Worm (Caenorhabditis elegans) whole organism, early embryonic: Measurements from ENCODE around the gene C24G6.8.

Experiments used
- B0310.2 ChIP-seq: sonication (generic microtip); optimal IDR thresholded peaks from 2 replicates; lab custom pipeline; 2016; ENCODE audit warnings: mild to moderate bottlenecking, missing genetic modification characterization, missing compliant biosample characterization
- F13C5.2 ChIP-seq: sonication (generic microtip); optimal IDR thresholded peaks from 2 replicates; lab custom pipeline; 2017; ENCODE audit warnings: mild to moderate bottlenecking, missing genetic modification characterization, inconsistent platforms, missing compliant biosample characterization
- aly-1 ChIP-seq: sonication (generic microtip); optimal IDR thresholded peaks from 2 replicates; lab custom pipeline; 2016; ENCODE audit warnings: missing genetic modification characterization, missing compliant biosample characterization
- ama-1 ChIP-seq: fragments of 150-350 bp; optimal IDR thresholded peaks from 2 replicates; lab custom pipeline; 2014
- ceh-13 ChIP-seq: fragments of 200-800 bp; sonication (Bioruptor generic); optimal IDR thresholded peaks from 2 replicates; lab custom pipeline; 2018; ENCODE audit warnings: mild to moderate bottlenecking, missing genetic modification characterization, missing compliant biosample characterization
- ceh-36 ChIP-seq: sonication (generic microtip); optimal IDR thresholded peaks from 2 replicates; lab custom pipeline; 2016; ENCODE audit warnings: missing genetic modification characterization, inconsistent platforms, missing compliant biosample characterization
- ets-7 ChIP-seq: sonication (generic microtip); optimal IDR thresholded peaks from 2 replicates; lab custom pipeline; 2016; ENCODE audit warnings: missing genotype, missing genetic modification characterization, missing compliant biosample characterization
- flt-1 ChIP-seq: fragments of 200-800 bp; sonication (Bioruptor generic); IDR thresholded peaks from 2 replicates; pipeline ENCODE4 v1.3.6; 2022; ENCODE audit warnings: missing genetic modification characterization, missing compliant biosample characterization
- hmbx-1 ChIP-seq: sonication (generic microtip); optimal IDR thresholded peaks from 2 replicates; lab custom pipeline; 2016; ENCODE audit warnings: mild to moderate bottlenecking, missing genetic modification characterization, missing compliant biosample characterization
- hmg-4 ChIP-seq: fragments of 200-800 bp; sonication (Bioruptor generic); optimal IDR thresholded peaks from 2 replicates; lab custom pipeline; 2018; ENCODE audit warnings: mild to moderate bottlenecking, missing genetic modification characterization, missing compliant biosample characterization
- hnd-1 ChIP-seq: sonication (generic microtip); optimal IDR thresholded peaks from 2 replicates; lab custom pipeline; 2016; ENCODE audit warnings: missing genetic modification characterization, missing compliant biosample characterization
- pes-1 ChIP-seq: fragments of 200-800 bp; sonication (Bioruptor generic); IDR thresholded peaks from 2 replicates; pipeline ENCODE4 v1.3.6; 2022; ENCODE audit warnings: missing genetic modification reagents, missing genetic modification characterization, missing compliant biosample characterization
- scrt-1 ChIP-seq: fragments of 200-800 bp; sonication (Bioruptor generic); IDR thresholded peaks from 2 replicates; pipeline ENCODE4 v1.3.6; 2022; ENCODE audit warnings: missing genetic modification characterization, missing compliant biosample characterization
- sea-1 ChIP-seq: fragments of 200-800 bp; sonication (Bioruptor generic); conservative IDR thresholded peaks from 2 replicates; pipeline ENCODE4 v1.3.6; 2022; ENCODE audit warnings: missing genetic modification characterization, missing compliant biosample characterization
- tbx-11 ChIP-seq: fragments of 200-800 bp; sonication (Bioruptor generic); IDR thresholded peaks from 2 replicates; pipeline ENCODE4 v1.3.6; 2022; ENCODE audit warnings: missing genetic modification characterization, missing compliant biosample characterization
- tbx-37 ChIP-seq: fragments of 200-800 bp; sonication (Bioruptor generic); conservative IDR thresholded peaks from 2 replicates; pipeline ENCODE4 v1.3.6; 2022; ENCODE audit warnings: missing genetic modification reagents, missing genetic modification characterization, missing compliant biosample characterization
- tra-4 ChIP-seq: sonication (generic microtip); optimal IDR thresholded peaks from 2 replicates; lab custom pipeline; 2017; ENCODE audit warnings: missing genetic modification characterization, missing compliant biosample characterization

Gene C24G6.8

DNA sequence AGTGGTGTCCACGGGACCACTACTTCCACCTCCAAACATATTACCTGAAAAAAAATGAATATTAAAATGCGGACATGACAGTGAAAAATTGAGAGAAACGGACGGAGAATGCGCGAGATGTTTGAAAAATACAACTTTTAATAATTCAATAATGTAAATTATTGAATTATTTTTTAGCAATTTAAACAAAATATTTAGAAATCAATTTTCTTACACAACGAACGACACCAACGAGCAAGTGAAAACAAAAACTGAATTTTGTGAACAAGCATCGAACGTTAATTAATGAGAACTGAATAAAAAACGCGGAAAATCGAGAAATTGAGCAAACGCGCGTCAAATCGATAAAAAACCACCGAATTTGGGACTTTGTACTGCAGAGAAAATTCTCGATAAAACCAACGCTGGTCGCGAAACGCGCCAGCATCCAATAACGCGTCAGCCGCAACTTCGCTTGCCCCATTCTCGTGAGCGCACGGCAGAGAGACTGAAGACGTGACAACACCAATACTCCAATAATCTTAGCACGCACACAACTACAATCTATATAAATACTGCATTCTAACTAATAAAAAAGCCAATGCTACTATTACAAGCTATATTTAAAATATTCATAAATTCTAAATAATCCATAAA lies 30.7 kb downstream of the C24G6.8 start, which contains the start of the genes dnj-19 and nhr-47:
dnj-19 (minus strand) TSS at position 51 of the 636 bp plus-strand sequence.
nhr-47 (plus strand) TSS at position 447 of the 636 bp plus-strand sequence.
- TF ChIP-seq tra-4 (tag; lab: Kevin White, UChicago) (peak; percentile 9), ama-1 (lab: Kevin White, UChicago) (no peak), ceh-36 (peak; percentile 15), scrt-1 (0 out of 2 replicates have a peak, but pooled peaks have one; percentile 34), F13C5.2 (tag; lab: Kevin White, UChicago) (peak; percentile 78), ets-7 (tag; lab: Kevin White, UChicago) (no peak), hnd-1 (tag; lab: Kevin White, UChicago) (no peak), sea-1 (0 out of 2 replicates have a peak, but pooled peaks have one; percentile 9), tbx-11 (GFP tag; lab: Robert Waterston, UW) (peak; percentile 47; the same call in 1 of the 2 replicates), flt-1 (GFP tag; lab: Robert Waterston, UW) (peak; percentile 49; the same call in 1 of the 2 replicates), pes-1 (GFP tag; lab: Robert Waterston, UW) (peak; percentile 67), hmg-4 (GFP tag; lab: Kevin White, UChicago) (peak; percentile 67), hmbx-1 (no peak), tbx-37 (GFP tag; lab: Robert Waterston, UW) (peak; percentile 66; the same call in 1 of the 2 replicates), B0310.2 (tag; lab: Kevin White, UChicago) (no peak)

- no peak for TF ChIP-seq hmg-4 (GFP tag; lab: Kevin White, UChicago)
- TF ChIP-seq pes-1 (GFP tag; lab: Robert Waterston, UW): no peak
- TF ChIP-seq scrt-1: no peak
- no peak for TF ChIP-seq aly-1 (tag; lab: Kevin White, UChicago)
- TF ChIP-seq flt-1 (GFP tag; lab: Robert Waterston, UW): no peak
Measured at ce11 chrV:5504295-5504694, 31.4 kb downstream of the C24G6.8 start.

- TF ChIP-seq hnd-1 (tag; lab: Kevin White, UChicago): no peak
- TF ChIP-seq hmg-4 (GFP tag; lab: Kevin White, UChicago): no peak
- TF ChIP-seq ceh-13 (GFP tag; lab: Kevin White, UChicago): no peak
- no peak for TF ChIP-seq tbx-11 (GFP tag; lab: Robert Waterston, UW)
- no peak for TF ChIP-seq flt-1 (GFP tag; lab: Robert Waterston, UW)
Measured at ce11 chrV:5502701-5503100, 33.0 kb downstream of the C24G6.8 start.

ce11 chrV:5499475-5499874 lies 36.2 kb downstream of the C24G6.8 start:
- TF ChIP-seq scrt-1 (no peak), ama-1 (lab: Kevin White, UChicago) (no peak), ceh-36 (no peak), hmbx-1 (no peak), tra-4 (tag; lab: Kevin White, UChicago) (no peak), ceh-13 (GFP tag; lab: Kevin White, UChicago) (no peak), ets-7 (tag; lab: Kevin White, UChicago) (no peak), hnd-1 (tag; lab: Kevin White, UChicago) (no peak), tbx-11 (GFP tag; lab: Robert Waterston, UW) (no peak), B0310.2 (tag; lab: Kevin White, UChicago) (no peak), sea-1 (no peak), aly-1 (tag; lab: Kevin White, UChicago) (no peak), F13C5.2 (tag; lab: Kevin White, UChicago) (no peak)

DNA sequence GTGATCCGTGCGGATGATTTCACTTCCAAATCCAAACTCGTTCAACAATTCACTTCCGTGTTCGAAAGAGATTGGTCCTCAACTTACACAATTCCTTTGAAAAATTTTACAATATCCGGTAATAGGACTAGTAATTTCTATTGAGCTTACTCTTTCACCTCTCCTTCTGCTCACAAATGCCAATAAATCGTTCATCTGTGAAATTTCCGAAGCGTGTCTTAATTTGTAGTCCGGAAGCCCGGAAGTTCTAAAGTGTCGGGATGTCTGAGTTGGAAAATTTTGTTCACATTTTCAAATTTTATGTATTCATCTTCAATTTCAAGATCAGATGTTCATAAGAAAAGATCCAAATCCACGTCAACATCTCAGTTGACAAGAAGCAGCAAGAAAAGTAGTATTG lies 42.2 kb downstream of the C24G6.8 start, which contains the start of gene T05C3.2:
T05C3.2 (plus strand) TSS at position 301 of the 400 bp plus-strand sequence.
- TF ChIP-seq ama-1 (lab: Kevin White, UChicago): no peak
- no peak for TF ChIP-seq ceh-13 (GFP tag; lab: Kevin White, UChicago)
- no peak for TF ChIP-seq ets-7 (tag; lab: Kevin White, UChicago)
- TF ChIP-seq scrt-1: no peak
- no peak for TF ChIP-seq pes-1 (GFP tag; lab: Robert Waterston, UW)
- no peak for TF ChIP-seq hnd-1 (tag; lab: Kevin White, UChicago)
- TF ChIP-seq flt-1 (GFP tag; lab: Robert Waterston, UW): no peak
- no peak for TF ChIP-seq tra-4 (tag; lab: Kevin White, UChicago)
- no peak for TF ChIP-seq B0310.2 (tag; lab: Kevin White, UChicago)
- TF ChIP-seq F13C5.2 (tag; lab: Kevin White, UChicago): no peak

DNA sequence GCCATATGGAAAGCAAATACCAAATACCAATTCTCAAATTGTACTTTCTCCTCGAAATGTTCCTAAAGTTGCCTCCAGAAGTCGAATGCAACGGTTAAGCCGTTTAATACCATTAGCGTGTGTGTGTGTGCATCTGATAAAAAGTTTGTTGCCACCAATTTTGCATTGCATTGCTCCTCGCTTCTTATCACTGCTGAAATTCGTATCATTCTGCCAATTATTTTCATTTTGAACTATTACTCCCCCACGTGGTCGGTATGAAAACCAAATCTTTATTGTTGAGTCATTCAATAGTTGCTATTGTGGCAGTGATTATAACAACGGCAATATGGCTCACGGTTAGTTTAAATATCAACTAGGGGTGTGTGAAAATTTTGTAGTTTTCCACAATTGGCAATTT lies 45.5 kb downstream of the C24G6.8 start, which contains the start of gene T05C3.6:
T05C3.6 (plus strand) TSS at position 241 of the 400 bp plus-strand sequence.
- TF ChIP-seq hnd-1 (tag; lab: Kevin White, UChicago) (no peak), tbx-11 (GFP tag; lab: Robert Waterston, UW) (no peak), ama-1 (lab: Kevin White, UChicago) (no peak), hmbx-1 (no peak), B0310.2 (tag; lab: Kevin White, UChicago) (no peak)

- TF ChIP-seq pes-1 (GFP tag; lab: Robert Waterston, UW): no peak
- no peak for TF ChIP-seq scrt-1
- no peak for TF ChIP-seq F13C5.2 (tag; lab: Kevin White, UChicago)
Measured at ce11 chrV:5488766-5489165, 46.9 kb downstream of the C24G6.8 start, which contains the start of gene grl-18. Gene grl-18 (minus strand): TSS chrV:5488866.

- TF ChIP-seq ceh-13 (GFP tag; lab: Kevin White, UChicago): no peak
- TF ChIP-seq flt-1 (GFP tag; lab: Robert Waterston, UW): no peak
- TF ChIP-seq scrt-1: no peak
- no peak for TF ChIP-seq ceh-36
- TF ChIP-seq sea-1: no peak
- no peak for TF ChIP-seq hmbx-1
- no peak for TF ChIP-seq tbx-11 (GFP tag; lab: Robert Waterston, UW)
- no peak for TF ChIP-seq pes-1 (GFP tag; lab: Robert Waterston, UW)
- TF ChIP-seq hmg-4 (GFP tag; lab: Kevin White, UChicago): no peak
- TF ChIP-seq tbx-37 (GFP tag; lab: Robert Waterston, UW): no peak
- no peak for TF ChIP-seq aly-1 (tag; lab: Kevin White, UChicago)
- no peak for TF ChIP-seq tra-4 (tag; lab: Kevin White, UChicago)
- no peak for TF ChIP-seq B0310.2 (tag; lab: Kevin White, UChicago)
- no peak for TF ChIP-seq F13C5.2 (tag; lab: Kevin White, UChicago)
- TF ChIP-seq ets-7 (tag; lab: Kevin White, UChicago): no peak
- TF ChIP-seq hnd-1 (tag; lab: Kevin White, UChicago): no peak
- no peak for TF ChIP-seq ama-1 (lab: Kevin White, UChicago)
Measured at ce11 chrV:5487180-5487579, 48.5 kb downstream of the C24G6.8 start.
